Worm (Caenorhabditis elegans): ENCODE measurements around the gene Y55D5A.4.

Gene Y55D5A.4

ce11 chrIII:3018822-3019221 is 29.0 kb upstream of the Y55D5A.4 start:
- TF ChIP-seq blmp-1 (tag; optimal IDR thresholded peaks at IDR 0.05; ENCODE audit: insufficient read depth) (no peak), nhr-25 (tag; optimal IDR thresholded peaks at IDR 0.05) (no peak), lin-11 (tag; optimal IDR thresholded peaks at IDR 0.05) (no peak)

DNA sequence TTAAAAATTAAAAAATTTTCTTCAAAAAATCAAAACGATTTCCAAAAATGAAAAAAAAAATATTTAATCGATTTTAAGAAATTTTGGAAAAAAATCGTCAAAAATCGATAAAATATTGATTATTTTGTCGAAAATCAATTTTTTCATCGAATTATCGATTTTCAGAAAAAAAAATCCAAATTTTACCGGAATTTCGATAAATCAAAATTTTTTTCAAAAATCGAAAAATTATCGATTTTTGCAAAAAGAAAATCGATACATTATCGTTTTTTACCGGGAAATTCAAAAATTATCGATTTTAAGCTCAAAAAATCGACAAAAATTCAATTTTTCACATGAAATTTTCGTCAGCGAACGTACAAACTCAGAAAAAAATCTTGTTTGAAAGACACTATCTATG is 5.4 kb upstream of the Y55D5A.4 start:
- TF ChIP-seq elt-1 (tag; optimal IDR thresholded peaks at IDR 0.05) (no peak), mbf-1 (tag; optimal IDR thresholded peaks at IDR 0.05) (no peak), F13H6.1 (tag; optimal IDR thresholded peaks at IDR 0.05) (no peak), ztf-4 (tag; optimal IDR thresholded peaks at IDR 0.05) (no peak), skn-1 (tag; optimal IDR thresholded peaks at IDR 0.05) (no peak), gmeb-1 (tag; optimal IDR thresholded peaks at IDR 0.05) (no peak), ceh-82 (tag; optimal IDR thresholded peaks at IDR 0.05) (no peak), zag-1 (tag; optimal IDR thresholded peaks at IDR 0.05) (no peak), lin-13 (GFP tag; optimal IDR thresholded peaks at IDR 0.05) (no peak), nhr-12 (tag; optimal IDR thresholded peaks at IDR 0.05) (no peak), peb-1 (tag; optimal IDR thresholded peaks at IDR 0.05) (no peak), C34F6.9 (tag; optimal IDR thresholded peaks at IDR 0.05) (no peak), sma-3 (GFP tag; optimal IDR thresholded peaks at IDR 0.05) (no peak), snpc-4 (tag; optimal IDR thresholded peaks at IDR 0.05) (no peak)

- TF ChIP-seq ceh-16 (tag; optimal IDR thresholded peaks at IDR 0.05) (no peak), egl-27 (tag; optimal IDR thresholded peaks at IDR 0.05) (no peak), lin-13 (GFP tag; optimal IDR thresholded peaks at IDR 0.05) (no peak), lin-39 (tag; optimal IDR thresholded peaks at IDR 0.05) (no peak), R02D3.7 (tag; optimal IDR thresholded peaks at IDR 0.05) (no peak), sma-9 (GFP tag; optimal IDR thresholded peaks at IDR 0.05) (no peak), sma-9 (tag; optimal IDR thresholded peaks at IDR 0.05) (no peak)
These were observed 4.1 kb upstream of the Y55D5A.4 start for ce11 chrIII:2993963-2994362.

- TF ChIP-seq nhr-6 (tag; optimal IDR thresholded peaks at IDR 0.05): no peak
These were observed 2.4 kb upstream of the Y55D5A.4 start for ce11 chrIII:2992234-2992633.

DNA sequence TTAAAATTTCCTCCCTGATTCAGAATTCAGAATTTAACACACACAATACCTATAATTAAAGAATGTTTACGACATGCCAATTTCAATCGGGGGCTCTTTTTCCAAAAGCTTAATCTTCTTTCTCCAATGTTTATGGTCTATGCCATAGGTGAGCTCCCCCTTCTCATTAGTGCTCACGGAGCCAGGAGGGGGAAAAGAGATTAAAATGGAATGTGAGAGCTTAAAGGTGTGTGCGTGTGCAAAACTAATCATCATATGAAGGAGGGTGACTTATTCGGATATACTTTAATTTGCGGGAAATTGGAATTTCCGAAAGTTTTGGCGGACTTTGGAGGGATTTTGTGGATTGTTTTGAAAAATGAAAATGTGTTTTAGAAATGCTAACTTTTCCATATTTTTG is 6.8 kb downstream of the Y55D5A.4 start:
- TF ChIP-seq fos-1 (tag; optimal IDR thresholded peaks at IDR 0.05) (no peak), blmp-1 (tag; optimal IDR thresholded peaks at IDR 0.05; ENCODE audit: insufficient read depth) (no peak), zag-1 (tag; optimal IDR thresholded peaks at IDR 0.05) (no peak), sma-9 (GFP tag; optimal IDR thresholded peaks at IDR 0.05) (no peak), sma-9 (tag; optimal IDR thresholded peaks at IDR 0.05) (no peak), snpc-4 (tag; optimal IDR thresholded peaks at IDR 0.05) (no peak), nhr-11 (tag; optimal IDR thresholded peaks at IDR 0.05) (no peak), egl-27 (tag; optimal IDR thresholded peaks at IDR 0.05) (no peak), R02D3.7 (tag; optimal IDR thresholded peaks at IDR 0.05) (no peak), ama-1 (optimal IDR thresholded peaks at IDR 0.05) (no peak), sma-3 (GFP tag; optimal IDR thresholded peaks at IDR 0.05) (no peak), crh-2 (tag; optimal IDR thresholded peaks at IDR 0.05) (no peak), gmeb-1 (tag; optimal IDR thresholded peaks at IDR 0.05) (no peak)

DNA sequence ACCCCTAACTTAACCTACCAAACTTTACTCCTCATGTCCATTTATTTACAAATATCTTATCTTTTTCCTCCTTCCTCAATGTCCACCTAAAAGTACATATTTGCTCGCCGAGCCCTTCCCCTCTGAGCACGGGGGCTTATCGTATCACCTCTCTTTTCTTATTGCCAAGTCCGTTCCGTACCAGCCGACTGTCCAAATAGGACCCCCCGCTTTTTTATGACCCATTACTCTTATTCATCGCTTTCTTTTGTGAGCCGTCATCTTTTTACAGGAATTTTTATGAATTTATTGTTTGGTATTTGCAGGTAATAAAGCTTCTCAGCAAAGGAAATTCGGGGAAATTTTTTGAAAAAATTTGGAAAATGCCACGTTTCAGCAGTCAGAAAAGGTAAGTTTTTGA is 7.7 kb downstream of the Y55D5A.4 start, which contains the start of gene Y55D5A.1:
Gene Y55D5A.1 (plus strand): TSS at position 301 of the 400 bp plus-strand sequence.
- TF ChIP-seq mdl-1 (tag; optimal IDR thresholded peaks at IDR 0.05) (no peak), dmd-4 (tag; optimal IDR thresholded peaks at IDR 0.05) (no peak), nhr-23 (tag; optimal IDR thresholded peaks at IDR 0.05) (no peak), C34F6.9 (tag; optimal IDR thresholded peaks at IDR 0.05) (no peak), ama-1 (optimal IDR thresholded peaks at IDR 0.05) (no peak), zag-1 (tag; optimal IDR thresholded peaks at IDR 0.05) (no peak), ztf-4 (tag; optimal IDR thresholded peaks at IDR 0.05) (no peak), sma-9 (GFP tag; optimal IDR thresholded peaks at IDR 0.05) (no peak), sma-9 (tag; optimal IDR thresholded peaks at IDR 0.05) (no peak), elt-1 (tag; optimal IDR thresholded peaks at IDR 0.05) (no peak), lin-11 (tag; optimal IDR thresholded peaks at IDR 0.05) (no peak), mab-5 (tag; optimal IDR thresholded peaks at IDR 0.05) (no peak), mbf-1 (tag; optimal IDR thresholded peaks at IDR 0.05) (no peak), nhr-10 (tag; optimal IDR thresholded peaks at IDR 0.05) (no peak), alr-1 (tag; optimal IDR thresholded peaks at IDR 0.05) (no peak), Y55F3AM.14 (GFP tag; optimal IDR thresholded peaks at IDR 0.05) (no peak), lin-13 (GFP tag; optimal IDR thresholded peaks at IDR 0.05) (no peak), ztf-11 (tag; optimal IDR thresholded peaks at IDR 0.05) (no peak), nhr-77 (tag; optimal IDR thresholded peaks at IDR 0.05) (no peak), snpc-4 (tag; optimal IDR thresholded peaks at IDR 0.05) (no peak)

All from whole organism, L2 larva.